Worm (Caenorhabditis elegans) whole organism, young adult: ENCODE data around the gene cyp-35C1.
A peak's percentile ranks its signal among the peaks of the same experiment; 100 is the strongest.

Source experiments
- B0019.2 ChIP-seq: fragments of 200-800 bp; sonication (Bioruptor generic); conservative IDR thresholded peaks from 2 replicates; pipeline ENCODE4 v1.3.6; 2022; ENCODE audit warnings: missing genetic modification reagents, missing genetic modification characterization, missing compliant biosample characterization
- B0261.1 ChIP-seq: sonication (generic microtip); optimal IDR thresholded peaks from 2 replicates; lab custom pipeline; 2016; ENCODE audit warnings: mild to moderate bottlenecking, missing genetic modification characterization, moderate library complexity, missing compliant biosample characterization
- B0336.3 ChIP-seq: fragments of 200-800 bp; sonication (Bioruptor generic); IDR thresholded peaks from 2 replicates; pipeline ENCODE4 v1.3.6; 2022; ENCODE audit warnings: missing genetic modification characterization, missing compliant biosample characterization
- F22D6.2 ChIP-seq: sonication (generic microtip); optimal IDR thresholded peaks from 2 replicates; lab custom pipeline; 2016; ENCODE audit warnings: mild to moderate bottlenecking, missing genetic modification characterization, missing compliant biosample characterization
- F23B12.7 ChIP-seq: sonication (generic microtip); optimal IDR thresholded peaks from 2 replicates; lab custom pipeline; 2017; ENCODE audit warnings: missing genetic modification characterization, mild to moderate bottlenecking, missing compliant biosample characterization, antibody characterized with exemption, moderate library complexity; ENCODE audit not compliant: insufficient read depth
- F33H1.4 ChIP-seq: fragments of 200-800 bp; sonication (Bioruptor generic); IDR thresholded peaks from 2 replicates; pipeline ENCODE4 v1.3.6; 2022; ENCODE audit warnings: missing genetic modification reagents, missing genetic modification characterization, missing compliant biosample characterization
- K11D2.4 ChIP-seq: fragments of 200-800 bp; sonication (Bioruptor generic); IDR thresholded peaks from 2 replicates; pipeline ENCODE4 v1.3.6; 2022; ENCODE audit warnings: missing genetic modification reagents, missing genetic modification characterization, missing compliant biosample characterization
- K12H6.12 ChIP-seq: fragments of 200-800 bp; sonication (Bioruptor generic); optimal IDR thresholded peaks from 2 replicates; lab custom pipeline; 2018; ENCODE audit warnings: mild to moderate bottlenecking, missing genetic modification characterization, missing compliant biosample characterization
- ZK185.1 ChIP-seq: sonication (generic microtip); optimal IDR thresholded peaks from 2 replicates; lab custom pipeline; 2016; ENCODE audit warnings: mild to moderate bottlenecking, missing genetic modification characterization, missing compliant biosample characterization; ENCODE audit not compliant: poor library complexity, severe bottlenecking
- ama-1 ChIP-seq, 3 experiments: fragments of 150-350 bp in 1 of 3; sonication (generic microtip) in 2 of 3; optimal IDR thresholded peaks; 2 replicates each; lab custom pipeline; 2014 to 2018; ENCODE audit warnings: missing biosample characterization in 2 of 3, missing genetic modification characterization in 2 of 3, missing genetic modification reagents in 2 of 3
- aptf-2 ChIP-seq: fragments of 200-800 bp; sonication (Bioruptor generic); conservative IDR thresholded peaks from 2 replicates; pipeline ENCODE4 v1.3.6; 2022; ENCODE audit warnings: missing genetic modification reagents, missing genetic modification characterization, missing compliant biosample characterization
- athp-1 ChIP-seq: sonication (generic microtip); optimal IDR thresholded peaks from 2 replicates; lab custom pipeline; 2017; ENCODE audit warnings: mild to moderate bottlenecking, missing genetic modification characterization, missing compliant biosample characterization
- attf-3 ChIP-seq: fragments of 200-800 bp; sonication (Bioruptor generic); conservative IDR thresholded peaks from 2 replicates; pipeline ENCODE4 v1.3.6; 2022; ENCODE audit warnings: missing genetic modification reagents, missing genetic modification characterization, missing compliant biosample characterization
- attf-5 ChIP-seq: fragments of 200-800 bp; sonication (Bioruptor generic); optimal IDR thresholded peaks from 2 replicates; lab custom pipeline; 2018; ENCODE audit warnings: mild to moderate bottlenecking, missing genetic modification characterization, missing compliant biosample characterization
- ccch-3 ChIP-seq: fragments of 200-800 bp; sonication (Bioruptor generic); optimal IDR thresholded peaks from 2 replicates; lab custom pipeline; 2018; ENCODE audit warnings: mild to moderate bottlenecking, missing genetic modification characterization, missing compliant biosample characterization
- ceh-100 ChIP-seq: fragments of 200-800 bp; sonication (Bioruptor generic); IDR thresholded peaks from 2 replicates; pipeline ENCODE4 v1.3.6; 2022; ENCODE audit warnings: missing genetic modification reagents, missing genetic modification characterization, missing compliant biosample characterization
- ceh-27 ChIP-seq: fragments of 200-800 bp; sonication (Bioruptor generic); optimal IDR thresholded peaks from 2 replicates; lab custom pipeline; 2018; ENCODE audit warnings: mild to moderate bottlenecking, missing genetic modification characterization, moderate library complexity, missing compliant biosample characterization
- ceh-91 ChIP-seq: fragments of 200-800 bp; sonication (Bioruptor generic); IDR thresholded peaks from 2 replicates; pipeline ENCODE4 v1.3.6; 2022; ENCODE audit warnings: missing genetic modification reagents, missing genetic modification characterization, missing compliant biosample characterization
- die-1 ChIP-seq: sonication (generic microtip); optimal IDR thresholded peaks from 2 replicates; lab custom pipeline; 2016; ENCODE audit warnings: missing genotype, mild to moderate bottlenecking, missing genetic modification characterization, missing compliant biosample characterization
- dox-1 ChIP-seq: fragments of 200-800 bp; sonication (Bioruptor generic); IDR thresholded peaks from 2 replicates; pipeline ENCODE4 v1.3.6; 2022; ENCODE audit warnings: missing genetic modification reagents, missing genetic modification characterization, missing compliant biosample characterization
- ekl-4 ChIP-seq: fragments of 200-800 bp; sonication (Bioruptor generic); IDR thresholded peaks from 2 replicates; pipeline ENCODE4 v1.3.6; 2022; ENCODE audit warnings: missing genetic modification reagents, missing genetic modification characterization, missing compliant biosample characterization
- ets-4 ChIP-seq: fragments of 200-800 bp; sonication (Bioruptor generic); optimal IDR thresholded peaks from 2 replicates; lab custom pipeline; 2018; ENCODE audit warnings: mild to moderate bottlenecking, missing genetic modification characterization, missing compliant biosample characterization
- fkh-3 ChIP-seq: sonication (generic microtip); optimal IDR thresholded peaks from 2 replicates; lab custom pipeline; 2016; ENCODE audit warnings: mild to moderate bottlenecking, missing genetic modification characterization, missing compliant biosample characterization
- lag-1 ChIP-seq: fragments of 200-800 bp; sonication (Bioruptor generic); IDR thresholded peaks from 2 replicates; pipeline ENCODE4 v1.3.6; 2022; ENCODE audit warnings: missing genetic modification reagents, missing genetic modification characterization, missing compliant biosample characterization
- let-607 ChIP-seq, 2 experiments: fragments of 200-800 bp in 1 of 2; sonication (Bioruptor generic) in 1 of 2; sonication (generic microtip) in 1 of 2; optimal IDR thresholded peaks; 2 replicates each; lab custom pipeline; 2016 to 2018; ENCODE audit warnings: mild to moderate bottlenecking in 2 of 2, missing compliant biosample characterization in 2 of 2, missing genetic modification characterization in 2 of 2, moderate library complexity in 2 of 2, missing genotype in 1 of 2
- lin-26 ChIP-seq: fragments of 200-800 bp; sonication (Bioruptor generic); IDR thresholded peaks from 2 replicates; pipeline ENCODE4 v1.3.6; 2022; ENCODE audit warnings: missing genetic modification reagents, missing genetic modification characterization, missing compliant biosample characterization
- lin-54 ChIP-seq: fragments of 200-800 bp; sonication (Bioruptor generic); optimal IDR thresholded peaks from 2 replicates; lab custom pipeline; 2018; ENCODE audit warnings: mild to moderate bottlenecking, missing genetic modification characterization, missing compliant biosample characterization
- lsy-27 ChIP-seq: sonication (generic microtip); optimal IDR thresholded peaks from 2 replicates; lab custom pipeline; 2017; ENCODE audit warnings: missing genetic modification characterization, mild to moderate bottlenecking, missing compliant biosample characterization, antibody characterized with exemption, missing genotype, borderline replicate concordance; ENCODE audit not compliant: insufficient read depth
- mcd-1 ChIP-seq: fragments of 200-800 bp; sonication (Bioruptor generic); IDR thresholded peaks from 2 replicates; pipeline ENCODE4 v1.3.6; 2022; ENCODE audit warnings: missing genetic modification reagents, missing genetic modification characterization, missing compliant biosample characterization
- nfya-2 ChIP-seq: fragments of 200-800 bp; sonication (Bioruptor generic); IDR thresholded peaks from 2 replicates; pipeline ENCODE4 v1.3.6; 2022; ENCODE audit warnings: missing genetic modification reagents, missing genetic modification characterization, missing compliant biosample characterization
- nfyb-1 ChIP-seq: fragments of 200-800 bp; sonication (Bioruptor generic); IDR thresholded peaks from 2 replicates; pipeline ENCODE4 v1.3.6; 2022; ENCODE audit warnings: missing genetic modification reagents, missing genetic modification characterization, missing compliant biosample characterization
- nhr-80 ChIP-seq: sonication (generic microtip); optimal IDR thresholded peaks from 2 replicates; lab custom pipeline; 2016; ENCODE audit warnings: missing genetic modification characterization, missing compliant biosample characterization
- nhr-90 ChIP-seq: sonication (generic microtip); optimal IDR thresholded peaks from 2 replicates; lab custom pipeline; 2016; ENCODE audit warnings: missing genotype, mild to moderate bottlenecking, missing genetic modification characterization, missing compliant biosample characterization
- pbrm-1 ChIP-seq: fragments of 200-800 bp; sonication (Bioruptor generic); IDR thresholded peaks from 2 replicates; pipeline ENCODE4 v1.3.6; 2022; ENCODE audit warnings: missing genetic modification reagents, missing genetic modification characterization, missing compliant biosample characterization
- pha-4 ChIP-seq: fragments of 150-350 bp; sonication (generic microtip); optimal IDR thresholded peaks from 2 replicates; lab custom pipeline; 2014; ENCODE audit warnings: missing biosample characterization, missing genetic modification reagents, missing genetic modification characterization
- rcor-1 ChIP-seq: fragments of 200-800 bp; sonication (Bioruptor generic); IDR thresholded peaks from 2 replicates; pipeline ENCODE4 v1.3.6; 2022; ENCODE audit warnings: missing genetic modification reagents, missing genetic modification characterization, missing compliant biosample characterization
- repo-1 ChIP-seq: sonication (generic microtip); optimal IDR thresholded peaks from 2 replicates; lab custom pipeline; 2017; ENCODE audit warnings: mild to moderate bottlenecking, missing genetic modification characterization, missing compliant biosample characterization
- sea-2 ChIP-seq: fragments of 200-800 bp; sonication (Bioruptor generic); IDR thresholded peaks from 2 replicates; pipeline ENCODE4 v1.3.6; 2022; ENCODE audit warnings: missing genetic modification characterization, missing compliant biosample characterization
- snpc-3.4 ChIP-seq: sonication (generic microtip); optimal IDR thresholded peaks from 2 replicates; lab custom pipeline; 2017; ENCODE audit warnings: missing genetic modification characterization, mild to moderate bottlenecking, missing compliant biosample characterization, antibody characterized with exemption, moderate library complexity, missing genotype, missing genetic modification reagents
- snpc-4 ChIP-seq, 5 experiments: fragments of 150-350 bp in 1 of 5; sonication (generic microtip) in 4 of 5; optimal IDR thresholded peaks; 2 replicates each; lab custom pipeline; 2014 to 2018; ENCODE audit warnings: missing genetic modification characterization in 5 of 5, missing biosample characterization in 3 of 5, antibody characterized with exemption in 2 of 5, mild to moderate bottlenecking in 2 of 5, missing compliant biosample characterization in 2 of 5, missing genotype in 2 of 5, moderate library complexity in 2 of 5, missing genetic modification reagents in 1 of 5
- somi-1 ChIP-seq: fragments of 200-800 bp; sonication (Bioruptor generic); optimal IDR thresholded peaks from 2 replicates; lab custom pipeline; 2018; ENCODE audit warnings: mild to moderate bottlenecking, missing genetic modification characterization, missing compliant biosample characterization
- tbp1 ChIP-seq: fragments of 200-800 bp; sonication (Bioruptor generic); optimal IDR thresholded peaks from 2 replicates; lab custom pipeline; 2018; ENCODE audit warnings: mild to moderate bottlenecking, missing genetic modification characterization, missing compliant biosample characterization
- tlf-1 ChIP-seq: fragments of 200-800 bp; sonication (Bioruptor generic); optimal IDR thresholded peaks from 2 replicates; lab custom pipeline; 2018; ENCODE audit warnings: mild to moderate bottlenecking, missing genetic modification characterization, missing compliant biosample characterization
- unc-130 ChIP-seq: sonication (generic microtip); optimal IDR thresholded peaks from 2 replicates; lab custom pipeline; 2016; ENCODE audit warnings: missing genetic modification reagents, missing genetic modification characterization, missing compliant biosample characterization

Gene cyp-35C1

DNA sequence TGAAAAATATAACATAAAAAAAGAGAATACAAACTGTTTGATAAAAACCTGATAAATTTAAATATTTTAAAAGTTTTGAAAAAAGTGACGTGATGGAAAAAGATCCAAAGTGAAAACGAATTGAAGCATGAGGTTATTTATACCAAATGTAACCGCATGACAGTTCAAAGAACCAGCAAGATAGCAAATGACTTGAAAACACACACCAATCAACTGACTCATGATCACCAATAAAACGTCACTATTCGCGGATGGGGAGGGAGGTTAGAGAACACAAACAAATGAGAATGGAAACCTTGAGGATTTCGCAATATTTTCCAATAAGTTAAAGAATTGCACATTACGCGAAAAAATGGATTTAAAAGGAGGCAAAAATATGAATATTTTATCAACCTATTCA, 11.1 kb upstream of the cyp-35C1 start, which contains the start of gene C06B3.7 (continued):
- TF ChIP-seq F23B12.7 (tag; lab: Kevin White, UChicago) (peak; percentile 14), F33H1.4 (GFP tag; lab: Robert Waterston, UW) (no peak), unc-130 (GFP tag; lab: Kevin White, UChicago) (no peak), nfyb-1 (GFP tag; lab: Robert Waterston, UW) (peak; percentile 46; the same call in 1 of the 2 replicates), nhr-80 (peak; percentile 83), tbp1 (peak; percentile 55), K12H6.12 (tag; lab: Kevin White, UChicago) (peak; percentile 65), let-607 (tag; optimal IDR thresholded peaks at IDR 0.05; lab: Kevin White, UChicago) (peak in 1 of 2 experiments; percentile 47), somi-1 (GFP tag; lab: Kevin White, UChicago) (peak; percentile 53), ZK185.1 (tag; lab: Kevin White, UChicago) (peak; percentile 17), mcd-1 (GFP tag; lab: Robert Waterston, UW) (0 out of 2 replicates have a peak, but pooled peaks have one; percentile 27), rcor-1 (0 out of 2 replicates have a peak, but pooled peaks have one; percentile 8), ceh-27 (GFP tag; lab: Kevin White, UChicago) (peak; percentile 4), tlf-1 (GFP tag; lab: Kevin White, UChicago) (peak; percentile 59), attf-5 (GFP tag; lab: Kevin White, UChicago) (peak; percentile 72), nhr-90 (tag; lab: Kevin White, UChicago) (no peak), snpc-4 (GFP tag; optimal IDR thresholded peaks at IDR 0.05; lab: Kevin White, UChicago) (no peak), snpc-4 (tag; optimal IDR thresholded peaks at IDR 0.05; lab: Kevin White, UChicago) (peak in 2 of 4 experiments; percentile 1 to 51), K11D2.4 (GFP tag; lab: Robert Waterston, UW) (peak; percentile 45; the same call in 1 of the 2 replicates)
- TF ChIP-seq, all 124 proteins: peak for 25

DNA sequence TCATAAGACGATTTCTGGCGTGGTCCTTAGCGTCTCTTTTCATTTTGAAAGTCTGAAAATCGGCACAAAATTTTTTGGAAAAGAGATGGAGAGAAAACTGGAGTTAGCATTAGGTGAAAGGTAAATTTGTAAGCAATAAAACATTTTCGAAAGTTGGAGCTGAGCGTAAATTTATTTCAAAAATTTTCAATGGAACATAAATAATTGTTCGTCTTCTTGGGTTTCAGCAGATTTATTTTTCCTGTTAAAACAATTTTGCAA, 10.6 kb upstream of the cyp-35C1 start, which contains the start of gene C06B3.6:
C06B3.6 (minus strand) TSS at position 52 of the 261 bp plus-strand sequence.
- TF ChIP-seq ets-4 (no peak), ceh-27 (GFP tag; lab: Kevin White, UChicago) (no peak), dox-1 (GFP tag; lab: Robert Waterston, UW) (no peak), pha-4 (no peak), aptf-2 (0 out of 2 replicates have a peak, but pooled peaks have one; percentile 4), lsy-27 (no peak), lin-26 (GFP tag; lab: Robert Waterston, UW) (no peak), ama-1 (optimal IDR thresholded peaks at IDR 0.05; lab: Kevin White, UChicago) (peak; percentile 90), ama-1 (GFP tag; optimal IDR thresholded peaks at IDR 0.05; lab: Kevin White, UChicago) (no peak), ceh-91 (GFP tag; lab: Robert Waterston, UW) (no peak), snpc-3.4 (tag; lab: Kevin White, UChicago) (no peak), fkh-3 (tag; lab: Kevin White, UChicago) (no peak), nfya-2 (no peak), ceh-100 (GFP tag; lab: Robert Waterston, UW) (no peak), lag-1 (GFP tag; lab: Robert Waterston, UW) (no peak), ekl-4 (GFP tag; lab: Robert Waterston, UW) (no peak), F22D6.2 (tag; lab: Kevin White, UChicago) (no peak), pbrm-1 (GFP tag; lab: Robert Waterston, UW) (0 out of 2 replicates have a peak, but pooled peaks have one; percentile 5), attf-5 (GFP tag; lab: Kevin White, UChicago) (no peak), B0019.2 (GFP tag; lab: Robert Waterston, UW) (no peak), attf-3 (GFP tag; lab: Robert Waterston, UW) (no peak), B0261.1 (tag; lab: Kevin White, UChicago) (no peak), athp-1 (tag; lab: Kevin White, UChicago) (no peak), ccch-3 (GFP tag; lab: Kevin White, UChicago) (no peak), die-1 (no peak), sea-2 (GFP tag; lab: Robert Waterston, UW) (no peak), lin-54 (no peak), B0336.3 (GFP tag; lab: Robert Waterston, UW) (0 out of 2 replicates have a peak, but pooled peaks have one; percentile 0), rcor-1 (no peak), repo-1 (tag; lab: Kevin White, UChicago) (no peak)
